Worm (Caenorhabditis elegans) whole organism, early embryonic: ENCODE measurements around the gene cdc-73.

Source experiments
- F13C5.2 ChIP-seq: sonication (generic microtip); optimal IDR thresholded peaks from 2 replicates; lab custom pipeline; 2017; ENCODE audit warnings: mild to moderate bottlenecking, missing genetic modification characterization, inconsistent platforms, missing compliant biosample characterization
- aly-1 ChIP-seq: sonication (generic microtip); optimal IDR thresholded peaks from 2 replicates; lab custom pipeline; 2016; ENCODE audit warnings: missing genetic modification characterization, missing compliant biosample characterization
- flt-1 ChIP-seq: fragments of 200-800 bp; sonication (Bioruptor generic); IDR thresholded peaks from 2 replicates; pipeline ENCODE4 v1.3.6; 2022; ENCODE audit warnings: missing genetic modification characterization, missing compliant biosample characterization
- hmbx-1 ChIP-seq: sonication (generic microtip); optimal IDR thresholded peaks from 2 replicates; lab custom pipeline; 2016; ENCODE audit warnings: mild to moderate bottlenecking, missing genetic modification characterization, missing compliant biosample characterization
- scrt-1 ChIP-seq: fragments of 200-800 bp; sonication (Bioruptor generic); IDR thresholded peaks from 2 replicates; pipeline ENCODE4 v1.3.6; 2022; ENCODE audit warnings: missing genetic modification characterization, missing compliant biosample characterization
- tra-4 ChIP-seq: sonication (generic microtip); optimal IDR thresholded peaks from 2 replicates; lab custom pipeline; 2017; ENCODE audit warnings: missing genetic modification characterization, missing compliant biosample characterization

- TF ChIP-seq flt-1 (no peak), scrt-1 (GFP tag; lab: Robert Waterston, UW) (no peak), hmbx-1 (tag; lab: Kevin White, UChicago) (no peak), tra-4 (tag; lab: Kevin White, UChicago) (no peak), F13C5.2 (tag; lab: Kevin White, UChicago) (no peak), aly-1 (tag; lab: Kevin White, UChicago) (no peak)
Observed at ce11 chrIV:4032350-4032749, 10.0 kb upstream of the cdc-73 start.
